Worm (Caenorhabditis elegans) whole organism, midembryonic: Measurements from ENCODE around the gene col-151.

Experiments used
- T22C8.4 ChIP-seq: fragments of 200-800 bp; sonication (Bioruptor generic); IDR thresholded peaks from 2 replicates; pipeline ENCODE4 v1.3.6; 2022; ENCODE audit warnings: missing genetic modification characterization, missing compliant biosample characterization
- cog-1 ChIP-seq: sonication (generic microtip); optimal IDR thresholded peaks from 2 replicates; lab custom pipeline; 2016; ENCODE audit warnings: missing genetic modification characterization, missing compliant biosample characterization
- klf-2 ChIP-seq: fragments of 200-800 bp; sonication (Bioruptor generic); conservative IDR thresholded peaks from 2 replicates; pipeline ENCODE4 v1.3.6; 2022; ENCODE audit warnings: missing genetic modification reagents, missing genetic modification characterization, missing compliant biosample characterization
- med-1 ChIP-seq: sonication (generic microtip); optimal IDR thresholded peaks from 2 replicates; lab custom pipeline; 2017; ENCODE audit warnings: missing genetic modification characterization, mild to moderate bottlenecking, missing compliant biosample characterization, antibody characterized with exemption, missing genetic modification reagents; ENCODE audit not compliant: insufficient read depth
- ref-1 ChIP-seq: fragments of 200-800 bp; sonication (Bioruptor generic); conservative IDR thresholded peaks from 2 replicates; pipeline ENCODE4 v1.3.6; 2022; ENCODE audit warnings: missing genetic modification reagents, missing genetic modification characterization, missing compliant biosample characterization
- tab-1 ChIP-seq: fragments of 200-800 bp; sonication (Bioruptor generic); IDR thresholded peaks from 2 replicates; pipeline ENCODE4 v1.3.6; 2022; ENCODE audit warnings: missing genetic modification characterization, missing compliant biosample characterization
- ztf-23 ChIP-seq: fragments of 200-800 bp; sonication (Bioruptor generic); IDR thresholded peaks from 2 replicates; pipeline ENCODE4 v1.3.6; 2022; ENCODE audit warnings: missing genetic modification reagents, missing genetic modification characterization, missing compliant biosample characterization
- ztf-29 ChIP-seq: fragments of 200-800 bp; sonication (Bioruptor generic); IDR thresholded peaks from 2 replicates; pipeline ENCODE4 v1.3.6; 2022; ENCODE audit warnings: missing genetic modification reagents, missing genetic modification characterization, missing compliant biosample characterization

DNA sequence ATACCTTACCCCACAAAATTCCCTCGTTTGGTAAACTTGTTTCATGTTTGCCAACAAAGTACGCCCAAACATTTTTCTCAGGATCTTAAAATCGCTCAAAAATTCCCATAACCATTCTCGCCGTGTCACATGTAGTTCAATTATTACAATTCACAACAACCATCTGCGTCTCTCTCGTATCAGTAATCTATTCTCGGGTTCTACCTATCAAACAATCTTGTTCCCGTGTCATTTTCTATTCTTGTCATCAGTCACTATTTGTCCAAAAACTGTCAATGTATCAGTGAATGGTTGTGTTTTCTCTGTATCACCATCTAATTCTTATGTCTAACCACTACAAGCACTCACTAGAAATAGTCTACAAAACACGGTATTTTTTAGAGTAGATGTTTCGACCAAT lies 23.8 kb downstream of the col-151 start:
- no peak for TF ChIP-seq cog-1 (tag; lab: Kevin White, UChicago)
- TF ChIP-seq ref-1, result no peak
- TF ChIP-seq klf-2 (GFP tag; lab: Robert Waterston, UW), result no peak
- no peak for TF ChIP-seq ztf-29 (GFP tag; lab: Robert Waterston, UW)
- no peak for TF ChIP-seq tab-1 (GFP tag; lab: Robert Waterston, UW)
- TF ChIP-seq ztf-23 (GFP tag; lab: Robert Waterston, UW), result no peak
- TF ChIP-seq T22C8.4 (GFP tag; lab: Robert Waterston, UW), result no peak
- no peak for TF ChIP-seq med-1 (GFP tag; lab: Kevin White, UChicago)
